Worm (Caenorhabditis elegans) whole organism, young adult: ENCODE results near the gene ZK616.5.

ENCODE experiments used
- B0261.1 ChIP-seq: sonication (generic microtip); optimal IDR thresholded peaks from 2 replicates; lab custom pipeline; 2016; ENCODE audit warnings: mild to moderate bottlenecking, missing genetic modification characterization, moderate library complexity, missing compliant biosample characterization
- C06A6.2 ChIP-seq: fragments of 200-800 bp; sonication (Bioruptor generic); conservative IDR thresholded peaks from 2 replicates; pipeline ENCODE4 v1.3.6; 2022; ENCODE audit warnings: missing genetic modification characterization, missing compliant biosample characterization
- F22D6.2 ChIP-seq: sonication (generic microtip); optimal IDR thresholded peaks from 2 replicates; lab custom pipeline; 2016; ENCODE audit warnings: mild to moderate bottlenecking, missing genetic modification characterization, missing compliant biosample characterization
- F23B12.7 ChIP-seq: sonication (generic microtip); optimal IDR thresholded peaks from 2 replicates; lab custom pipeline; 2017; ENCODE audit warnings: missing genetic modification characterization, mild to moderate bottlenecking, missing compliant biosample characterization, antibody characterized with exemption, moderate library complexity; ENCODE audit not compliant: insufficient read depth
- F52B5.7 ChIP-seq: sonication (generic microtip); optimal IDR thresholded peaks from 2 replicates; lab custom pipeline; 2016; ENCODE audit warnings: mild to moderate bottlenecking, missing genetic modification characterization, missing compliant biosample characterization
- T26A5.8 ChIP-seq: sonication (generic microtip); optimal IDR thresholded peaks from 2 replicates; lab custom pipeline; 2016; ENCODE audit warnings: missing genetic modification characterization, missing compliant biosample characterization
- Y53G8AR.9 ChIP-seq: fragments of 200-800 bp; sonication (Bioruptor generic); conservative IDR thresholded peaks from 2 replicates; pipeline ENCODE4 v1.3.6; 2022; ENCODE audit warnings: missing genetic modification reagents, missing genetic modification characterization, missing compliant biosample characterization
- Y56A3A.18 ChIP-seq: fragments of 200-800 bp; sonication (Bioruptor generic); IDR thresholded peaks from 2 replicates; pipeline ENCODE4 v1.3.6; 2022; ENCODE audit warnings: missing genetic modification reagents, missing genetic modification characterization, missing compliant biosample characterization
- ZK185.1 ChIP-seq: sonication (generic microtip); optimal IDR thresholded peaks from 2 replicates; lab custom pipeline; 2016; ENCODE audit warnings: mild to moderate bottlenecking, missing genetic modification characterization, missing compliant biosample characterization; ENCODE audit not compliant: poor library complexity, severe bottlenecking
- aptf-3 ChIP-seq: fragments of 200-800 bp; sonication (Bioruptor generic); IDR thresholded peaks from 2 replicates; pipeline ENCODE4 v1.3.6; 2022; ENCODE audit warnings: missing genetic modification characterization, missing compliant biosample characterization
- athp-1 ChIP-seq: sonication (generic microtip); optimal IDR thresholded peaks from 2 replicates; lab custom pipeline; 2017; ENCODE audit warnings: mild to moderate bottlenecking, missing genetic modification characterization, missing compliant biosample characterization
- attf-6 ChIP-seq: fragments of 200-800 bp; sonication (Bioruptor generic); IDR thresholded peaks from 2 replicates; pipeline ENCODE4 v1.3.6; 2022; ENCODE audit warnings: missing genetic modification reagents, missing genetic modification characterization, missing compliant biosample characterization
- bed-2 ChIP-seq: fragments of 200-800 bp; sonication (Bioruptor generic); IDR thresholded peaks from 2 replicates; pipeline ENCODE4 v1.3.6; 2022; ENCODE audit warnings: missing genetic modification reagents, missing genetic modification characterization, missing compliant biosample characterization
- cebp-1 ChIP-seq, 2 experiments: fragments of 200-800 bp in 1 of 2; sonication (Bioruptor generic) in 1 of 2; sonication (generic microtip) in 1 of 2; IDR thresholded peaks in 1 of 2; optimal IDR thresholded peaks in 1 of 2; 2 replicates each; pipeline versions ENCODE4 v1.3.6 to Lab custom; 2017 to 2022; ENCODE audit warnings: missing compliant biosample characterization in 2 of 2, missing genetic modification characterization in 2 of 2, mild to moderate bottlenecking in 1 of 2, missing genetic modification reagents in 1 of 2, moderate library complexity in 1 of 2
- cebp-2 ChIP-seq: fragments of 200-800 bp; sonication (Bioruptor generic); IDR thresholded peaks from 2 replicates; pipeline ENCODE4 v1.3.6; 2022; ENCODE audit warnings: missing genetic modification characterization, missing compliant biosample characterization
- ceh-58 ChIP-seq: fragments of 200-800 bp; sonication (Bioruptor generic); IDR thresholded peaks from 2 replicates; pipeline ENCODE4 v1.3.6; 2022; ENCODE audit warnings: missing genetic modification characterization, missing compliant biosample characterization
- dox-1 ChIP-seq: fragments of 200-800 bp; sonication (Bioruptor generic); IDR thresholded peaks from 2 replicates; pipeline ENCODE4 v1.3.6; 2022; ENCODE audit warnings: missing genetic modification reagents, missing genetic modification characterization, missing compliant biosample characterization
- efl-1 ChIP-seq: fragments of 150-350 bp; optimal IDR thresholded peaks from 2 replicates; lab custom pipeline; 2014; ENCODE audit warnings: missing biosample characterization, missing genetic modification reagents, missing genetic modification characterization
- lin-26 ChIP-seq: fragments of 200-800 bp; sonication (Bioruptor generic); IDR thresholded peaks from 2 replicates; pipeline ENCODE4 v1.3.6; 2022; ENCODE audit warnings: missing genetic modification reagents, missing genetic modification characterization, missing compliant biosample characterization
- lir-1 ChIP-seq: fragments of 200-800 bp; sonication (Bioruptor generic); conservative IDR thresholded peaks from 2 replicates; pipeline ENCODE4 v1.3.6; 2022; ENCODE audit warnings: missing genetic modification reagents, missing genetic modification characterization, missing compliant biosample characterization
- madf-10 ChIP-seq: sonication (generic microtip); optimal IDR thresholded peaks from 2 replicates; lab custom pipeline; 2016; ENCODE audit warnings: mild to moderate bottlenecking, missing genetic modification characterization, missing compliant biosample characterization
- nfya-1 ChIP-seq: sonication (generic microtip); optimal IDR thresholded peaks from 2 replicates; lab custom pipeline; 2017; ENCODE audit warnings: antibody characterized with exemption, missing compliant biosample characterization, missing genetic modification characterization, borderline replicate concordance; ENCODE audit not compliant: insufficient read depth
- nhr-80 ChIP-seq: sonication (generic microtip); optimal IDR thresholded peaks from 2 replicates; lab custom pipeline; 2016; ENCODE audit warnings: missing genetic modification characterization, missing compliant biosample characterization
- nhr-90 ChIP-seq: sonication (generic microtip); optimal IDR thresholded peaks from 2 replicates; lab custom pipeline; 2016; ENCODE audit warnings: missing genotype, mild to moderate bottlenecking, missing genetic modification characterization, missing compliant biosample characterization
- pha-4 ChIP-seq: fragments of 150-350 bp; sonication (generic microtip); optimal IDR thresholded peaks from 2 replicates; lab custom pipeline; 2014; ENCODE audit warnings: missing biosample characterization, missing genetic modification reagents, missing genetic modification characterization
- rpc-1 ChIP-seq, 2 experiments: fragments of 150-350 bp in 1 of 2; sonication (generic microtip) in 1 of 2; optimal IDR thresholded peaks; 2 replicates each; lab custom pipeline; 2014 to 2018; ENCODE audit warnings: missing biosample characterization in 1 of 2, missing genetic modification characterization in 1 of 2, missing genetic modification reagents in 1 of 2, missing genotype in 1 of 2
- snpc-1.3 ChIP-seq: sonication (generic microtip); optimal IDR thresholded peaks from 2 replicates; lab custom pipeline; 2017; ENCODE audit warnings: missing genetic modification characterization, mild to moderate bottlenecking, missing compliant biosample characterization, antibody characterized with exemption, moderate library complexity, missing genotype, missing genetic modification reagents; ENCODE audit not compliant: insufficient read depth
- sptf-2 ChIP-seq: fragments of 200-800 bp; sonication (Bioruptor generic); optimal IDR thresholded peaks from 2 replicates; lab custom pipeline; 2018; ENCODE audit warnings: mild to moderate bottlenecking, missing genetic modification characterization, missing compliant biosample characterization
- zfh-2 ChIP-seq: fragments of 200-800 bp; sonication (Bioruptor generic); conservative IDR thresholded peaks from 2 replicates; pipeline ENCODE4 v1.3.6; 2022; ENCODE audit warnings: missing genetic modification reagents, missing genetic modification characterization, missing compliant biosample characterization
- zim-3 ChIP-seq: sonication (generic microtip); optimal IDR thresholded peaks from 2 replicates; lab custom pipeline; 2017; ENCODE audit warnings: mild to moderate bottlenecking, missing genetic modification characterization, moderate library complexity, missing compliant biosample characterization

Gene ZK616.5

ce11 chrIV:5370914-5371313, 20.8 kb upstream of the ZK616.5 start (continued):
- no peak for TF ChIP-seq lir-1 (GFP tag; lab: Robert Waterston, UW)
- TF ChIP-seq cebp-1 (GFP tag; IDR thresholded peaks at IDR 0.05; lab: Robert Waterston, UW) = no peak
- peak; percentile 6 for TF ChIP-seq cebp-1 (tag; optimal IDR thresholded peaks at IDR 0.05; lab: Kevin White, UChicago)
- TF ChIP-seq rpc-1 (optimal IDR thresholded peaks at IDR 0.05; lab: Kevin White, UChicago) = peak; percentile 14
- TF ChIP-seq rpc-1 (tag; optimal IDR thresholded peaks at IDR 0.05; lab: Kevin White, UChicago) = no peak
- no peak for TF ChIP-seq Y56A3A.18
- TF ChIP-seq nhr-90 (tag; lab: Kevin White, UChicago) = no peak
- TF ChIP-seq dox-1 = no peak

ce11 chrIV:5374321-5374720, 17.4 kb upstream of the ZK616.5 start:
- no peak for TF ChIP-seq bed-2 (GFP tag; lab: Robert Waterston, UW)
- TF ChIP-seq nhr-90 (tag; lab: Kevin White, UChicago) = peak; percentile 44
- TF ChIP-seq B0261.1 (tag; lab: Kevin White, UChicago) = no peak
- TF ChIP-seq attf-6 = no peak; the same call in 1 of the 2 replicates
- no peak for TF ChIP-seq F52B5.7 (tag; lab: Kevin White, UChicago)
- 0 out of 2 replicates have a peak, but pooled peaks have one; percentile 6 for TF ChIP-seq C06A6.2 (GFP tag; lab: Robert Waterston, UW)
- peak; percentile 47 for TF ChIP-seq F23B12.7 (tag; lab: Kevin White, UChicago)
- peak; percentile 34 for TF ChIP-seq snpc-1.3
- TF ChIP-seq ceh-58 (GFP tag; lab: Robert Waterston, UW) = no peak
- peak; percentile 66 for TF ChIP-seq nhr-80 (tag; lab: Kevin White, UChicago)
- peak; percentile 24 for TF ChIP-seq ZK185.1 (tag; lab: Kevin White, UChicago)

ce11 chrIV:5374946-5375345, 16.8 kb upstream of the ZK616.5 start:
- TF ChIP-seq madf-10 (tag; lab: Kevin White, UChicago) (no peak), zfh-2 (no peak), aptf-3 (no peak), Y53G8AR.9 (GFP tag; lab: Robert Waterston, UW) (0 out of 2 replicates have a peak, but pooled peaks have one; percentile 9), zim-3 (tag; lab: Kevin White, UChicago) (peak; percentile 35), athp-1 (tag; lab: Kevin White, UChicago) (no peak), cebp-2 (GFP tag; lab: Robert Waterston, UW) (0 out of 2 replicates have a peak, but pooled peaks have one; percentile 4), T26A5.8 (tag; lab: Kevin White, UChicago) (no peak), F52B5.7 (tag; lab: Kevin White, UChicago) (peak; percentile 51), Y56A3A.18 (0 out of 2 replicates have a peak, but pooled peaks have one; percentile 7)

- no peak for TF ChIP-seq nhr-90 (tag; lab: Kevin White, UChicago)
- TF ChIP-seq efl-1 = no peak
- no peak for TF ChIP-seq pha-4 (tag; lab: Kevin White, UChicago)
- TF ChIP-seq nhr-80 (tag; lab: Kevin White, UChicago) = peak; percentile 77
- no peak for TF ChIP-seq nfya-1 (tag; lab: Kevin White, UChicago)
- no peak for TF ChIP-seq sptf-2
- TF ChIP-seq lin-26 (GFP tag; lab: Robert Waterston, UW) = no peak
Measured at ce11 chrIV:5377062-5377461, 14.7 kb upstream of the ZK616.5 start, which contains the start of gene elo-5. Gene elo-5, minus strand, starts transcription at chrIV:5377117.

- no peak for TF ChIP-seq F22D6.2
- peak; percentile 67 for TF ChIP-seq nhr-80 (tag; lab: Kevin White, UChicago)
Measured at ce11 chrIV:5380140-5380539, 11.6 kb upstream of the ZK616.5 start.
